Fruit fly (Drosophila melanogaster): Measurements from ENCODE around the gene fog.

dm6 chrX:22833534-22833933, 21.5 kb downstream of the fog start:
- TF ChIP-seq EcR (GFP tag; optimal IDR thresholded peaks at IDR 0.05) (no peak), Dll (optimal IDR thresholded peaks at IDR 0.05) (no peak), psq (optimal IDR thresholded peaks at IDR 0.05) (no peak)

Measured in whole organism.